Fruit fly (Drosophila melanogaster) whole organism, embryonic: ENCODE data around the gene HBS1.

Experiments
- Asciz ChIP-seq: fragments of 200-800 bp; sonication (Bioruptor generic); optimal IDR thresholded peaks from 2 replicates; lab custom pipeline; 2017; ENCODE audit warnings: missing biosample characterization, mild to moderate bottlenecking, missing genetic modification characterization, missing genetic modification reagents
- B-H1 ChIP-seq: fragments of 200-800 bp; sonication (Bioruptor generic); IDR thresholded peaks from 3 replicates; pipeline ENCODE4 v1.3.6; 2022; ENCODE audit warnings: missing biosample characterization, missing genetic modification characterization
- CG10147 ChIP-seq: fragments of 200-800 bp; sonication (Bioruptor generic); optimal IDR thresholded peaks from 2 replicates; lab custom pipeline; 2019; ENCODE audit warnings: missing biosample characterization, mild to moderate bottlenecking, missing genetic modification characterization, moderate library complexity
- CG11504 ChIP-seq: fragments of 200-800 bp; sonication (Bioruptor generic); optimal IDR thresholded peaks from 3 replicates; lab custom pipeline; 2019; ENCODE audit warnings: missing biosample characterization, mild to moderate bottlenecking, missing genetic modification characterization, moderate library complexity
- CG11696 ChIP-seq: fragments of 200-800 bp; sonication (Bioruptor generic); IDR thresholded peaks from 2 replicates; pipeline ENCODE4 v1.3.6; 2022; ENCODE audit warnings: missing biosample characterization, missing genetic modification characterization
- CG12299 ChIP-seq: fragments of 200-800 bp; sonication (Bioruptor generic); optimal IDR thresholded peaks from 2 replicates; lab custom pipeline; 2018; ENCODE audit warnings: missing biosample characterization, mild to moderate bottlenecking, missing genetic modification characterization
- CG14667 ChIP-seq: fragments of 200-800 bp; sonication (Bioruptor generic); IDR thresholded peaks from 2 replicates; pipeline ENCODE4 v1.3.6; 2022; ENCODE audit warnings: missing biosample characterization, missing genetic modification characterization
- CG17612 ChIP-seq: fragments of 200-800 bp; sonication (Bioruptor generic); IDR thresholded peaks from 2 replicates; pipeline ENCODE4 v1.3.6; 2022; ENCODE audit warnings: missing biosample characterization, missing genetic modification characterization
- CG18599 ChIP-seq: fragments of 200-800 bp; sonication (Bioruptor generic); optimal IDR thresholded peaks from 3 replicates; lab custom pipeline; 2017; ENCODE audit warnings: missing biosample characterization, missing genetic modification characterization, mild to moderate bottlenecking, moderate library complexity, missing genetic modification reagents
- CG2129 ChIP-seq: fragments of 200-800 bp; sonication (Bioruptor generic); IDR thresholded peaks from 2 replicates; pipeline ENCODE4 v1.3.6; 2022; ENCODE audit warnings: missing biosample characterization, missing genetic modification characterization; ENCODE audit not compliant: partially characterized antibody
- CG2199 ChIP-seq: fragments of 200-800 bp; sonication (Bioruptor generic); IDR thresholded peaks from 3 replicates; pipeline ENCODE4 v1.3.6; 2022; ENCODE audit warnings: missing biosample characterization, missing genetic modification characterization
- CG2712 ChIP-seq: fragments of 200-800 bp; optimal IDR thresholded peaks from 3 replicates; lab custom pipeline; 2019; ENCODE audit warnings: missing biosample characterization, mild to moderate bottlenecking, missing genetic modification characterization, moderate library complexity
- CG3065 ChIP-seq: fragments of 200-800 bp; sonication (Bioruptor generic); optimal IDR thresholded peaks from 2 replicates; lab custom pipeline; 2016; ENCODE audit warnings: missing biosample characterization, missing genetic modification characterization
- CG31388 ChIP-seq: fragments of 200-800 bp; sonication (Bioruptor generic); optimal IDR thresholded peaks from 2 replicates; lab custom pipeline; 2016; ENCODE audit warnings: missing biosample characterization, missing genetic modification characterization
- CG32772 ChIP-seq: fragments of 200-800 bp; sonication (Bioruptor generic); IDR thresholded peaks from 2 replicates; pipeline ENCODE4 v1.3.6; 2022; ENCODE audit warnings: missing biosample characterization, missing genetic modification characterization
- CG3726 ChIP-seq: fragments of 200-800 bp; sonication (Bioruptor generic); IDR thresholded peaks from 3 replicates; pipeline ENCODE4, ENCODE4 v1.3.6; 2022; ENCODE audit warnings: missing biosample characterization, missing genetic modification characterization
- CG6683 ChIP-seq: fragments of 200-800 bp; sonication (Bioruptor generic); optimal IDR thresholded peaks from 2 replicates; lab custom pipeline; 2017; ENCODE audit warnings: missing biosample characterization, mild to moderate bottlenecking, missing genetic modification characterization, missing genetic modification reagents
- CG7357 ChIP-seq: fragments of 200-800 bp; sonication (Bioruptor generic); IDR thresholded peaks from 3 replicates; pipeline ENCODE4 v1.3.6; 2022; ENCODE audit warnings: missing biosample characterization, missing genetic modification characterization
- CG8359 ChIP-seq: fragments of 200-800 bp; sonication (Bioruptor generic); optimal IDR thresholded peaks from 2 replicates; lab custom pipeline; 2017; ENCODE audit warnings: missing biosample characterization, mild to moderate bottlenecking, missing genetic modification characterization, borderline replicate concordance
- CG9215 ChIP-seq: fragments of 200-800 bp; sonication (Bioruptor generic); IDR thresholded peaks from 2 replicates; pipeline ENCODE4 v1.3.6; 2022; ENCODE audit warnings: missing biosample characterization, missing genetic modification characterization
- E2f2 ChIP-seq: fragments of 200-800 bp; sonication (Bioruptor generic); IDR thresholded peaks from 2 replicates; pipeline ENCODE4 v1.3.6; 2022; ENCODE audit warnings: missing biosample characterization, missing genetic modification characterization
- Fer1 ChIP-seq: fragments of 200-800 bp; sonication (Bioruptor generic); optimal IDR thresholded peaks from 2 replicates; lab custom pipeline; 2017; ENCODE audit warnings: missing biosample characterization, mild to moderate bottlenecking, missing genetic modification characterization
- HLH3B ChIP-seq: fragments of 200-800 bp; sonication (Bioruptor generic); IDR thresholded peaks from 2 replicates; pipeline ENCODE4 v1.3.6; 2022; ENCODE audit warnings: missing biosample characterization, missing genetic modification characterization
- Med ChIP-seq: fragments of 200-800 bp; sonication (Bioruptor generic); peaks from one replicate; lab custom pipeline; 2016; ENCODE audit warnings: missing biosample characterization, missing genetic modification characterization, mild to moderate bottlenecking, inconsistent platforms, moderate library complexity
- Mrtf ChIP-seq: fragments of 200-800 bp; sonication (Bioruptor generic); IDR thresholded peaks from 3 replicates; pipeline ENCODE4 v1.3.6; 2022; ENCODE audit warnings: missing biosample characterization, missing genetic modification characterization
- Optix ChIP-seq: fragments of 200-800 bp; sonication (Bioruptor generic); IDR thresholded peaks from 3 replicates; pipeline ENCODE4 v1.3.6; 2022; ENCODE audit warnings: missing biosample characterization, missing genetic modification characterization
- Spps ChIP-seq: fragments of 200-800 bp; sonication (Bioruptor generic); optimal IDR thresholded peaks from 2 replicates; lab custom pipeline; 2018; ENCODE audit warnings: missing biosample characterization, mild to moderate bottlenecking, missing genetic modification characterization
- Trl ChIP-seq, 3 experiments: fragments of >200 bp in 2 of 3; fragments of 200-800 bp in 1 of 3; sonication (Bioruptor generic) in 1 of 3; optimal IDR thresholded peaks; 2 replicates in 1 of 3; 3 replicates in 2 of 3; lab custom pipeline; 2016 to 2017; ENCODE audit warnings: missing biosample characterization in 1 of 3, missing genetic modification characterization in 1 of 3
- Xrp1 ChIP-seq: fragments of 200-800 bp; sonication (Bioruptor generic); IDR thresholded peaks from 2 replicates; pipeline ENCODE4 v1.3.6; 2022; ENCODE audit warnings: missing biosample characterization, missing genetic modification characterization
- al ChIP-seq: fragments of 200-800 bp; sonication (Bioruptor generic); IDR thresholded peaks from 2 replicates; pipeline ENCODE4 v1.3.6; 2022; ENCODE audit warnings: missing biosample characterization, missing genetic modification characterization
- ase ChIP-seq: fragments of 200-800 bp; sonication (Bioruptor generic); IDR thresholded peaks from 3 replicates; pipeline ENCODE4 v1.3.6; 2022; ENCODE audit warnings: missing biosample characterization, missing genetic modification characterization
- bab2 ChIP-seq: fragments of 200-800 bp; sonication (Bioruptor generic); optimal IDR thresholded peaks from 2 replicates; lab custom pipeline; 2016; ENCODE audit warnings: missing biosample characterization, missing genetic modification characterization
- cad ChIP-seq: fragments of >200 bp; optimal IDR thresholded peaks from 2 replicates; lab custom pipeline; 2017; ENCODE audit warnings: missing biosample characterization, missing genetic modification characterization
- kay ChIP-seq: fragments of 200-800 bp; sonication (Bioruptor generic); optimal IDR thresholded peaks from 2 replicates; lab custom pipeline; 2016; ENCODE audit warnings: missing biosample characterization, missing genetic modification characterization
- lmd ChIP-seq: fragments of 200-800 bp; sonication (Bioruptor generic); IDR thresholded peaks from 2 replicates; pipeline ENCODE4 v1.3.6; 2022; ENCODE audit warnings: missing biosample characterization, missing genetic modification characterization
- lola ChIP-seq, 3 experiments: fragments of >200 bp in 2 of 3; fragments of 200-800 bp in 1 of 3; sonication (Bioruptor generic) in 1 of 3; optimal IDR thresholded peaks; 2 replicates each; lab custom pipeline; 2017 to 2019; ENCODE audit warnings: missing biosample characterization in 3 of 3, missing genetic modification characterization in 3 of 3, mild to moderate bottlenecking in 1 of 3, moderate library complexity in 1 of 3
- oc ChIP-seq: fragments of 200-800 bp; sonication (Bioruptor generic); optimal IDR thresholded peaks from 2 replicates; lab custom pipeline; 2018; ENCODE audit warnings: missing biosample characterization, mild to moderate bottlenecking, missing genetic modification characterization, moderate library complexity
- peb ChIP-seq: fragments of 200-800 bp; sonication (Bioruptor generic); IDR thresholded peaks from 2 replicates; pipeline ENCODE4 v1.3.6; 2022; ENCODE audit warnings: missing biosample characterization, missing genetic modification characterization
- phol ChIP-seq: fragments of 200-800 bp; sonication (Bioruptor generic); optimal IDR thresholded peaks from 3 replicates; lab custom pipeline; 2018; ENCODE audit warnings: missing biosample characterization, mild to moderate bottlenecking, missing genetic modification characterization, moderate library complexity
- pnt ChIP-seq: fragments of 200-800 bp; sonication (Bioruptor generic); optimal IDR thresholded peaks from 3 replicates; lab custom pipeline; 2016; ENCODE audit warnings: missing biosample characterization, missing genetic modification characterization
- prd ChIP-seq, 3 experiments: fragments of >200 bp in 2 of 3; fragments of 200-800 bp in 1 of 3; sonication (Bioruptor generic) in 1 of 3; optimal IDR thresholded peaks in 2 of 3; IDR thresholded peaks in 1 of 3; 2 replicates in 2 of 3; 3 replicates in 1 of 3; pipeline versions ENCODE4 v1.3.6 to Lab custom; 2017 to 2022; ENCODE audit warnings: missing biosample characterization in 1 of 3, missing genetic modification characterization in 1 of 3
- sob ChIP-seq: fragments of 200-800 bp; sonication (Bioruptor generic); IDR thresholded peaks from 2 replicates; pipeline ENCODE4 v1.3.6; 2022; ENCODE audit warnings: missing biosample characterization, missing genetic modification characterization
- ssp ChIP-seq: fragments of 200-800 bp; sonication (Bioruptor generic); IDR thresholded peaks from 2 replicates; pipeline ENCODE4 v1.3.6; 2022; ENCODE audit warnings: missing biosample characterization, missing genetic modification characterization
- tap ChIP-seq: fragments of 200-800 bp; optimal IDR thresholded peaks from 3 replicates; lab custom pipeline; 2019; ENCODE audit warnings: missing biosample characterization, mild to moderate bottlenecking, missing genetic modification characterization, moderate library complexity
- toy ChIP-seq: fragments of 200-800 bp; sonication (Bioruptor generic); IDR thresholded peaks from 2 replicates; pipeline ENCODE4 v1.3.6; 2022; ENCODE audit warnings: missing biosample characterization, missing genetic modification characterization
- trem ChIP-seq: fragments of 200-800 bp; optimal IDR thresholded peaks from 3 replicates; lab custom pipeline; 2019; ENCODE audit warnings: missing biosample characterization, mild to moderate bottlenecking, missing genetic modification characterization, moderate library complexity
- tup ChIP-seq: fragments of 200-800 bp; sonication (Bioruptor generic); optimal IDR thresholded peaks from 2 replicates; lab custom pipeline; 2016; ENCODE audit warnings: missing biosample characterization, mild to moderate bottlenecking, missing genetic modification characterization, moderate library complexity
- z ChIP-seq: fragments of 200-800 bp; sonication (Bioruptor generic); IDR thresholded peaks from 3 replicates; pipeline ENCODE4 v1.3.6; 2022; ENCODE audit warnings: missing biosample characterization, missing genetic modification characterization

Gene HBS1

dm6 chr3L:1869719-1870118 is 4.7 kb upstream of the HBS1 start, which contains the start of gene CG13924:
Gene CG13924, plus strand, starts transcription at chr3L:1870019.
- no peak for TF ChIP-seq CG31388 (GFP tag; lab: Kevin White, UChicago)
- TF ChIP-seq CG3065 (GFP tag; lab: Kevin White, UChicago) = no peak
- no peak for TF ChIP-seq CG14667 (GFP tag; lab: Robert Waterston, UW)
- no peak for TF ChIP-seq CG8359 (GFP tag; lab: Kevin White, UChicago)
- no peak for TF ChIP-seq pnt (GFP tag; lab: Kevin White, UChicago)
- TF ChIP-seq tup (GFP tag; lab: Kevin White, UChicago) = no peak
- TF ChIP-seq CG10147 (GFP tag; lab: Kevin White, UChicago) = no peak
- TF ChIP-seq cad (GFP tag; lab: Kevin White, UChicago) = no peak
- no peak for TF ChIP-seq Trl (optimal IDR thresholded peaks at IDR 0.05; lab: Kevin White, UChicago)
- TF ChIP-seq Trl (GFP tag; optimal IDR thresholded peaks at IDR 0.05; lab: Kevin White, UChicago) = no peak
- no peak for TF ChIP-seq CG17612
- TF ChIP-seq, all 482 proteins: peak for 0

dm6 chr3L:1868841-1869240 is 3.8 kb upstream of the HBS1 start:
- TF ChIP-seq sob = peak; percentile 74
- TF ChIP-seq prd (optimal IDR thresholded peaks at IDR 0.05; lab: Kevin White, UChicago) = no peak
- TF ChIP-seq prd (GFP tag; IDR thresholded peaks at IDR 0.05; lab: Robert Waterston, UW) = peak; percentile 56; the same call in 1 of the 3 replicates
- TF ChIP-seq B-H1 = no peak
- TF ChIP-seq Optix (GFP tag; lab: Robert Waterston, UW) = no peak; the same call in 2 of the 3 replicates
- TF ChIP-seq Mrtf = peak; percentile 37; the same call in 1 of the 3 replicates
- TF ChIP-seq HLH3B (GFP tag; lab: Robert Waterston, UW) = 0 out of 2 replicates have a peak, but pooled peaks have one; percentile 24
- no peak for TF ChIP-seq CG18599 (GFP tag; lab: Kevin White, UChicago)
- peak; percentile 8 for TF ChIP-seq phol (tag; lab: Kevin White, UChicago)
- no peak for TF ChIP-seq bab2 (GFP tag; lab: Kevin White, UChicago)
- TF ChIP-seq CG2129 (GFP tag; lab: Robert Waterston, UW) = no peak
- peak; percentile 31 for TF ChIP-seq CG6683 (GFP tag; lab: Kevin White, UChicago)
- peak; percentile 35; the same call in 1 of the 2 replicates for TF ChIP-seq CG9215
- TF ChIP-seq CG12299 (tag; lab: Kevin White, UChicago) = no peak
- 0 out of 3 replicates have a peak, but pooled peaks have one; percentile 17 for TF ChIP-seq ase (GFP tag; lab: Robert Waterston, UW)
- no peak for TF ChIP-seq CG11504 (tag; lab: Kevin White, UChicago)
- peak; percentile 10 for TF ChIP-seq Fer1 (GFP tag; lab: Kevin White, UChicago)
- TF ChIP-seq CG2199 (GFP tag; lab: Robert Waterston, UW) = no peak
- peak; percentile 41; the same call in 1 of the 2 replicates for TF ChIP-seq al (GFP tag; lab: Robert Waterston, UW)
- TF ChIP-seq kay (GFP tag; lab: Kevin White, UChicago) = no peak
- TF ChIP-seq CG2712 (tag; lab: Kevin White, UChicago) = peak; percentile 64
- no peak for TF ChIP-seq toy (GFP tag; lab: Robert Waterston, UW)
- no peak for TF ChIP-seq oc (tag; lab: Kevin White, UChicago)
- TF ChIP-seq trem = peak; percentile 1
- TF ChIP-seq lmd (GFP tag; lab: Robert Waterston, UW) = peak; percentile 80
- peak; percentile 70 for TF ChIP-seq Med (GFP tag; lab: Kevin White, UChicago)
- TF ChIP-seq CG11696 (GFP tag; lab: Robert Waterston, UW) = no peak
- TF ChIP-seq Asciz (GFP tag; lab: Kevin White, UChicago) = peak; percentile 36
- peak; percentile 40; the same call in 1 of the 2 replicates for TF ChIP-seq ssp (GFP tag; lab: Robert Waterston, UW)
- peak; percentile 56; the same call in 1 of the 2 replicates for TF ChIP-seq Xrp1 (GFP tag; lab: Robert Waterston, UW)
- peak; percentile 63 for TF ChIP-seq CG7357 (GFP tag; lab: Robert Waterston, UW)
- peak; percentile 29; the same call in 1 of the 2 replicates for TF ChIP-seq peb (GFP tag; lab: Robert Waterston, UW)
- peak; percentile 54 for TF ChIP-seq CG32772 (GFP tag; lab: Robert Waterston, UW)
- 0 out of 3 replicates have a peak, but pooled peaks have one; percentile 14 for TF ChIP-seq z (GFP tag; lab: Robert Waterston, UW)
- TF ChIP-seq lola (GFP tag; optimal IDR thresholded peaks at IDR 0.05; lab: Kevin White, UChicago) = no peak
- peak; percentile 65 for TF ChIP-seq tap (tag; lab: Kevin White, UChicago)
- TF ChIP-seq E2f2 = no peak
- TF ChIP-seq CG3726 (GFP tag; lab: Robert Waterston, UW) = 0 out of 3 replicates have a peak, but pooled peaks have one; percentile 26
- no peak for TF ChIP-seq Spps (tag; lab: Kevin White, UChicago)
